Worm (Caenorhabditis elegans): ENCODE data around the gene col-171.
A peak's percentile ranks its signal among the peaks of the same experiment; 100 is the strongest.

col-171 gene

DNA sequence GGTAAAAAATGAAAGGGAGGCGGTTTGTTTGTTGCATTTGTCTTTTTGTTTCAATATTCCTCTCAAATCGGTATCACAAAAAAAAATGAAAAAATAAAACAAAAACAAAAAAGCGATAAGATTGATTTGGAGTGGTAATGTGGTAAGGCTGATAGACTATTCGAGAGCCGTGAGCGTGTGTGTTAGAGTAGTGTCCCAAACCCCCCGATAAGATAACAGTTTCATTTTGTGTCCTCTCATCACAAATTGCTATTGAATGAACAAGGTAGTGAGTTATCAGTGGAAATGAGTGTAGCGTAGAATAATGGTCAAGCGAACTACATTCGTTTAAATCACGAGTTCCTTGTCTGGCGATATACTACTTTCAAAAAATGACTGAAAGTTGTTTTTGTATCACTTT lies 4.3 kb downstream of the col-171 start:
- TF ChIP-seq arid-1 (GFP tag; conservative IDR thresholded peaks at IDR 0.05) (no peak), hlh-11 (tag; optimal IDR thresholded peaks at IDR 0.05) (peak; percentile 87), F44E2.7 (GFP tag; IDR thresholded peaks at IDR 0.05) (no peak), ces-1 (GFP tag; optimal IDR thresholded peaks at IDR 0.05) (no peak), hif-1 (tag; optimal IDR thresholded peaks at IDR 0.05) (peak in 1 of 2 experiments; percentile 19), snpc-4 (tag; optimal IDR thresholded peaks at IDR 0.05) (no peak), set-16 (GFP tag; IDR thresholded peaks at IDR 0.05) (no peak), nhr-102 (tag; optimal IDR thresholded peaks at IDR 0.05) (peak; percentile 43), T26A8.4 (GFP tag; IDR thresholded peaks at IDR 0.05) (peak; percentile 54; the same call in 1 of the 2 replicates), daf-16 (GFP tag; optimal IDR thresholded peaks at IDR 0.05) (peak in 1 of 2 experiments; percentile 29), daf-16 (tag; optimal IDR thresholded peaks at IDR 0.05) (peak; percentile 94), nhr-48 (tag; optimal IDR thresholded peaks at IDR 0.05) (peak; percentile 20), spr-3 (GFP tag; optimal IDR thresholded peaks at IDR 0.05) (no peak), mxl-2 (GFP tag; conservative IDR thresholded peaks at IDR 0.05) (no peak), ceh-44 (GFP tag; IDR thresholded peaks at IDR 0.05) (no peak), tag-97 (GFP tag; IDR thresholded peaks at IDR 0.05) (no peak), nhr-76 (tag; optimal IDR thresholded peaks at IDR 0.05) (no peak), mes-2 (tag; optimal IDR thresholded peaks at IDR 0.05; ENCODE audit: poor library complexity, severe bottlenecking) (peak; percentile 39), Y48G9A.11 (GFP tag; IDR thresholded peaks at IDR 0.05) (no peak), skn-1 (tag; optimal IDR thresholded peaks at IDR 0.05) (no peak), snpc-1.2 (GFP tag; IDR thresholded peaks at IDR 0.05) (no peak), nhr-25 (tag; optimal IDR thresholded peaks at IDR 0.05; ENCODE audit: borderline replicate concordance, insufficient read depth) (no peak), nhr-42 (GFP tag; IDR thresholded peaks at IDR 0.05) (no peak), Y105C5A.15 (GFP tag; IDR thresholded peaks at IDR 0.05) (no peak), hmg-1.1 (GFP tag; IDR thresholded peaks at IDR 0.05) (no peak), jun-1 (tag; optimal IDR thresholded peaks at IDR 0.05) (no peak), ceh-82 (tag; optimal IDR thresholded peaks at IDR 0.05) (no peak), ceh-20 (GFP tag; IDR thresholded peaks at IDR 0.05) (no peak), dmd-9 (GFP tag; IDR thresholded peaks at IDR 0.05) (no peak), mdt-29 (GFP tag; IDR thresholded peaks at IDR 0.05) (0 out of 2 replicates have a peak, but pooled peaks have one; percentile 37), hlh-30 (tag; optimal IDR thresholded peaks at IDR 0.05; ENCODE audit: insufficient read depth) (peak; percentile 30), sdz-12 (GFP tag; optimal IDR thresholded peaks at IDR 0.05) (no peak), ZK337.2 (GFP tag; IDR thresholded peaks at IDR 0.05) (no peak), Y75B8A.6 (GFP tag; IDR thresholded peaks at IDR 0.05) (no peak), R02D3.7 (tag; optimal IDR thresholded peaks at IDR 0.05) (no peak), nhr-11 (tag; optimal IDR thresholded peaks at IDR 0.05) (no peak), ztf-7 (tag; optimal IDR thresholded peaks at IDR 0.05) (peak; percentile 24), php-3 (GFP tag; IDR thresholded peaks at IDR 0.05) (peak; percentile 85), dmd-6 (GFP tag; IDR thresholded peaks at IDR 0.05) (peak; percentile 86), nhr-237 (tag; optimal IDR thresholded peaks at IDR 0.05) (no peak), D1046.2 (GFP tag; IDR thresholded peaks at IDR 0.05) (no peak), egl-27 (tag; optimal IDR thresholded peaks at IDR 0.05) (no peak), daf-8 (GFP tag; IDR thresholded peaks at IDR 0.05) (no peak), F49E8.2 (tag; optimal IDR thresholded peaks at IDR 0.05; ENCODE audit: borderline replicate concordance) (no peak), nhr-6 (tag; optimal IDR thresholded peaks at IDR 0.05) (no peak), lin-39 (tag; optimal IDR thresholded peaks at IDR 0.05) (no peak), lsy-2 (tag; optimal IDR thresholded peaks at IDR 0.05) (no peak), duxl-1 (tag; optimal IDR thresholded peaks at IDR 0.05; ENCODE audit: poor library complexity) (no peak), lim-7 (GFP tag; IDR thresholded peaks at IDR 0.05) (no peak), lin-13 (GFP tag; optimal IDR thresholded peaks at IDR 0.05) (no peak), mdl-1 (tag; optimal IDR thresholded peaks at IDR 0.05) (no peak)

Measured in whole organism, L4 larva.